Worm (Caenorhabditis elegans) whole organism, L1 larva: ENCODE data around the gene atp-5.

Source experiments
- elt-3 ChIP-seq, 6 experiments: fragments of 150-350 bp in 1 of 6; sonication (generic microtip); optimal IDR thresholded peaks; 2 replicates each; lab custom pipeline; 2017 to 2018; ENCODE audit warnings: missing biosample characterization in 6 of 6, missing genetic modification characterization in 6 of 6, inconsistent platforms in 1 of 6
- grh-1 ChIP-seq: fragments of 200-800 bp; sonication (Bioruptor generic); IDR thresholded peaks from 2 replicates; pipeline ENCODE4 v1.3.6; 2022; ENCODE audit warnings: missing genetic modification reagents, missing genetic modification characterization, missing compliant biosample characterization
- mep-1 ChIP-seq: fragments of 150-350 bp; optimal IDR thresholded peaks from 2 replicates; lab custom pipeline; 2014; ENCODE audit warnings: missing biosample characterization, missing genetic modification characterization
- nhr-20 ChIP-seq: sonication (generic microtip); optimal IDR thresholded peaks from 2 replicates; lab custom pipeline; 2016; ENCODE audit warnings: mild to moderate bottlenecking, missing genetic modification characterization, missing compliant biosample characterization

- TF ChIP-seq elt-3 (tag; optimal IDR thresholded peaks at IDR 0.05; lab: Kevin White, UChicago) (no peak), grh-1 (no peak), nhr-20 (tag; lab: Kevin White, UChicago) (no peak), mep-1 (tag; lab: Kevin White, UChicago) (no peak)
These were observed 30.2 kb downstream of the atp-5 start, which contains the start of gene lact-8 for ce11 chrV:11093163-11094091.
